Fruit fly (Drosophila melanogaster) whole organism, embryonic: Measurements from ENCODE around the gene yellow-g2.
A peak's percentile ranks its signal among the peaks of the same experiment; 100 is the strongest.

Experiments
- Antp ChIP-seq: fragments of 200-800 bp; sonication (Bioruptor generic); optimal IDR thresholded peaks from 3 replicates; lab custom pipeline; 2016; ENCODE audit warnings: missing biosample characterization, missing genetic modification characterization
- BEAF-32 ChIP-seq: fragments of 200-800 bp; sonication (Bioruptor generic); optimal IDR thresholded peaks from 3 replicates; lab custom pipeline; 2017; ENCODE audit warnings: missing biosample characterization, missing genetic modification characterization, mild to moderate bottlenecking, moderate library complexity, missing genetic modification reagents
- CG12236 ChIP-seq: fragments of 200-800 bp; sonication (Bioruptor generic); optimal IDR thresholded peaks from 2 replicates; lab custom pipeline; 2016; ENCODE audit warnings: missing biosample characterization, missing genetic modification characterization
- CG1233 ChIP-seq: fragments of 200-800 bp; sonication (Bioruptor generic); optimal IDR thresholded peaks from 4 replicates; lab custom pipeline; 2018; ENCODE audit warnings: missing biosample characterization, mild to moderate bottlenecking, missing genetic modification characterization
- CG14667 ChIP-seq: fragments of 200-800 bp; sonication (Bioruptor generic); IDR thresholded peaks from 2 replicates; pipeline ENCODE4 v1.3.6; 2022; ENCODE audit warnings: missing biosample characterization, missing genetic modification characterization
- CG14710 ChIP-seq: fragments of 200-800 bp; sonication (Bioruptor generic); optimal IDR thresholded peaks from 3 replicates; lab custom pipeline; 2019; ENCODE audit warnings: missing biosample characterization, mild to moderate bottlenecking, missing genetic modification characterization, moderate library complexity
- CG15479 ChIP-seq: fragments of 200-800 bp; sonication (Bioruptor generic); optimal IDR thresholded peaks from 3 replicates; lab custom pipeline; 2019; ENCODE audit warnings: missing biosample characterization, mild to moderate bottlenecking, missing genetic modification characterization, moderate library complexity
- CG1603 ChIP-seq: fragments of 200-800 bp; sonication (Bioruptor generic); optimal IDR thresholded peaks from 2 replicates; lab custom pipeline; 2019; ENCODE audit warnings: missing biosample characterization, mild to moderate bottlenecking, missing genetic modification characterization, moderate library complexity
- CG17186 ChIP-seq: fragments of 200-800 bp; sonication (Bioruptor generic); optimal IDR thresholded peaks from 3 replicates; lab custom pipeline; 2017; ENCODE audit warnings: missing biosample characterization, missing genetic modification reagents, missing genetic modification characterization
- CG17359 ChIP-seq: fragments of 200-800 bp; sonication (Bioruptor generic); optimal IDR thresholded peaks from 3 replicates; lab custom pipeline; 2018; ENCODE audit warnings: missing biosample characterization, mild to moderate bottlenecking, missing genetic modification characterization, moderate library complexity
- CG31388 ChIP-seq: fragments of 200-800 bp; sonication (Bioruptor generic); optimal IDR thresholded peaks from 2 replicates; lab custom pipeline; 2016; ENCODE audit warnings: missing biosample characterization, missing genetic modification characterization
- CG34422 ChIP-seq: fragments of 200-800 bp; sonication (Bioruptor generic); IDR thresholded peaks from 3 replicates; pipeline ENCODE4 v1.3.6; 2022; ENCODE audit warnings: missing biosample characterization, missing genetic modification characterization
- CG6175 ChIP-seq: fragments of 200-800 bp; sonication (Bioruptor generic); IDR thresholded peaks from 3 replicates; pipeline ENCODE4 v1.3.6; 2022; ENCODE audit warnings: missing biosample characterization, missing genetic modification characterization
- CG6254 ChIP-seq: fragments of 200-800 bp; sonication (Bioruptor generic); optimal IDR thresholded peaks from 3 replicates; lab custom pipeline; 2017; ENCODE audit warnings: mild to moderate bottlenecking, missing biosample characterization, missing genetic modification reagents, missing genetic modification characterization
- CG7786 ChIP-seq: fragments of 200-800 bp; sonication (Bioruptor generic); optimal IDR thresholded peaks from 2 replicates; lab custom pipeline; 2016; ENCODE audit warnings: missing biosample characterization, missing genetic modification characterization
- CHES-1-like ChIP-seq: fragments of 200-800 bp; sonication (Bioruptor generic); optimal IDR thresholded peaks from 2 replicates; lab custom pipeline; 2016; ENCODE audit warnings: missing biosample characterization, missing genetic modification characterization
- E2f2 ChIP-seq: fragments of 200-800 bp; sonication (Bioruptor generic); IDR thresholded peaks from 2 replicates; pipeline ENCODE4 v1.3.6; 2022; ENCODE audit warnings: missing biosample characterization, missing genetic modification characterization
- HLH4C ChIP-seq: fragments of 200-800 bp; sonication (Bioruptor generic); IDR thresholded peaks from 3 replicates; pipeline ENCODE4 v1.3.6; 2022; ENCODE audit warnings: missing biosample characterization, missing genetic modification characterization; ENCODE audit not compliant: partially characterized antibody
- Hr3 ChIP-seq: fragments of 200-800 bp; sonication (Bioruptor generic); optimal IDR thresholded peaks from 3 replicates; lab custom pipeline; 2016; ENCODE audit warnings: missing biosample characterization, missing genetic modification characterization
- Lpt ChIP-seq: fragments of >200 bp; optimal IDR thresholded peaks from 2 replicates; lab custom pipeline; 2018; ENCODE audit warnings: missing biosample characterization, missing genetic modification characterization
- Nf-YA ChIP-seq: fragments of 200-800 bp; sonication (Bioruptor generic); IDR thresholded peaks from 2 replicates; pipeline ENCODE4 v1.3.6; 2022; ENCODE audit warnings: missing biosample characterization, missing genetic modification characterization
- Sin3A ChIP-seq: fragments of >200 bp; optimal IDR thresholded peaks from 2 replicates; lab custom pipeline; 2018
- ab ChIP-seq: fragments of 200-800 bp; sonication (Bioruptor generic); optimal IDR thresholded peaks from 2 replicates; lab custom pipeline; 2016; ENCODE audit warnings: missing biosample characterization, missing genetic modification characterization
- chn ChIP-seq: fragments of 200-800 bp; sonication (Bioruptor generic); optimal IDR thresholded peaks from 2 replicates; lab custom pipeline; 2016; ENCODE audit warnings: missing biosample characterization, missing genetic modification characterization
- crc ChIP-seq: fragments of 200-800 bp; sonication (Bioruptor generic); optimal IDR thresholded peaks from 2 replicates; lab custom pipeline; 2016; ENCODE audit warnings: missing biosample characterization, missing genetic modification characterization
- crol ChIP-seq: fragments of 200-800 bp; sonication (Bioruptor generic); IDR thresholded peaks from 2 replicates; pipeline ENCODE4 v1.3.6; 2022; ENCODE audit warnings: missing biosample characterization, missing genetic modification characterization
- crp ChIP-seq, 2 experiments: fragments of 200-800 bp; sonication (Bioruptor generic); optimal IDR thresholded peaks; 2 replicates in 1 of 2; 3 replicates in 1 of 2; lab custom pipeline; 2017; ENCODE audit warnings: missing biosample characterization in 2 of 2, missing genetic modification characterization in 2 of 2, mild to moderate bottlenecking in 1 of 2, moderate library complexity in 1 of 2
- fd96Cb ChIP-seq: fragments of 200-800 bp; sonication (Bioruptor generic); optimal IDR thresholded peaks from 2 replicates; lab custom pipeline; 2018; ENCODE audit warnings: missing biosample characterization, mild to moderate bottlenecking, missing genetic modification characterization, moderate library complexity
- gsb-n ChIP-seq: fragments of 200-800 bp; sonication (Bioruptor generic); optimal IDR thresholded peaks from 3 replicates; lab custom pipeline; 2018; ENCODE audit warnings: missing biosample characterization, mild to moderate bottlenecking, missing genetic modification characterization
- hth ChIP-seq: fragments of >200 bp; optimal IDR thresholded peaks from 2 replicates; lab custom pipeline; 2017; ENCODE audit warnings: inconsistent platforms
- inv ChIP-seq: fragments of 200-800 bp; sonication (Bioruptor generic); IDR thresholded peaks from 2 replicates; pipeline ENCODE4 v1.3.6; 2022; ENCODE audit warnings: missing biosample characterization, missing genetic modification characterization; ENCODE audit not compliant: partially characterized antibody
- knrl ChIP-seq: fragments of 200-800 bp; sonication (Bioruptor generic); IDR thresholded peaks from 3 replicates; pipeline ENCODE4 v1.3.6; 2022; ENCODE audit warnings: missing biosample characterization, missing genetic modification characterization; ENCODE audit not compliant: partially characterized antibody
- luna ChIP-seq: fragments of 200-800 bp; sonication (Bioruptor generic); optimal IDR thresholded peaks from 2 replicates; lab custom pipeline; 2016; ENCODE audit warnings: missing biosample characterization, missing genetic modification characterization
- nau ChIP-seq: fragments of 200-800 bp; sonication (Bioruptor generic); optimal IDR thresholded peaks from 3 replicates; lab custom pipeline; 2017; ENCODE audit warnings: missing biosample characterization, mild to moderate bottlenecking, missing genetic modification characterization, missing genetic modification reagents
- odd ChIP-seq: fragments of 200-800 bp; sonication (Bioruptor generic); optimal IDR thresholded peaks from 2 replicates; lab custom pipeline; 2017; ENCODE audit warnings: missing biosample characterization, mild to moderate bottlenecking, missing genetic modification characterization
- pan ChIP-seq, 4 experiments: fragments of >200 bp in 3 of 4; fragments of 200-800 bp in 1 of 4; sonication (Bioruptor generic) in 1 of 4; optimal IDR thresholded peaks in 3 of 4; IDR thresholded peaks in 1 of 4; 2 replicates each; pipeline versions ENCODE4 v1.3.6 to Lab custom; 2017 to 2022; ENCODE audit warnings: missing biosample characterization in 2 of 4, missing genetic modification characterization in 2 of 4, mixed read lengths in 1 of 4
- prd ChIP-seq, 3 experiments: fragments of >200 bp in 2 of 3; fragments of 200-800 bp in 1 of 3; sonication (Bioruptor generic) in 1 of 3; optimal IDR thresholded peaks in 2 of 3; IDR thresholded peaks in 1 of 3; 2 replicates in 2 of 3; 3 replicates in 1 of 3; pipeline versions ENCODE4 v1.3.6 to Lab custom; 2017 to 2022; ENCODE audit warnings: missing biosample characterization in 1 of 3, missing genetic modification characterization in 1 of 3
- ranshi ChIP-seq: fragments of 200-800 bp; sonication (Bioruptor generic); IDR thresholded peaks from 2 replicates; pipeline ENCODE4 v1.3.6; 2022; ENCODE audit warnings: missing biosample characterization, missing genetic modification characterization
- so ChIP-seq: fragments of 200-800 bp; sonication (Bioruptor generic); IDR thresholded peaks from 3 replicates; pipeline ENCODE4 v1.3.6; 2022; ENCODE audit warnings: missing biosample characterization, missing genetic modification characterization
- sqz ChIP-seq: fragments of 200-800 bp; sonication (Bioruptor generic); optimal IDR thresholded peaks from 3 replicates; lab custom pipeline; 2018; ENCODE audit warnings: missing biosample characterization, mild to moderate bottlenecking, missing genetic modification characterization
- ssp ChIP-seq: fragments of 200-800 bp; sonication (Bioruptor generic); IDR thresholded peaks from 2 replicates; pipeline ENCODE4 v1.3.6; 2022; ENCODE audit warnings: missing biosample characterization, missing genetic modification characterization
- tap ChIP-seq: fragments of 200-800 bp; optimal IDR thresholded peaks from 3 replicates; lab custom pipeline; 2019; ENCODE audit warnings: missing biosample characterization, mild to moderate bottlenecking, missing genetic modification characterization, moderate library complexity
- tin ChIP-seq: fragments of 200-800 bp; sonication (Bioruptor generic); optimal IDR thresholded peaks from 3 replicates; lab custom pipeline; 2016; ENCODE audit warnings: missing biosample characterization, missing genetic modification characterization
- tna ChIP-seq: fragments of 200-800 bp; sonication (Bioruptor generic); IDR thresholded peaks from 2 replicates; pipeline ENCODE4 v1.3.6; 2022; ENCODE audit warnings: missing biosample characterization, missing genetic modification characterization; ENCODE audit not compliant: partially characterized antibody
- trem ChIP-seq: fragments of 200-800 bp; optimal IDR thresholded peaks from 3 replicates; lab custom pipeline; 2019; ENCODE audit warnings: missing biosample characterization, mild to moderate bottlenecking, missing genetic modification characterization, moderate library complexity
- vfl ChIP-seq: fragments of 200-800 bp; sonication (Bioruptor generic); optimal IDR thresholded peaks from 2 replicates; lab custom pipeline; 2016; ENCODE audit warnings: missing biosample characterization, missing genetic modification characterization
- zen ChIP-seq: fragments of 200-800 bp; sonication (Bioruptor generic); optimal IDR thresholded peaks from 3 replicates; lab custom pipeline; 2018; ENCODE audit warnings: missing biosample characterization, mild to moderate bottlenecking, missing genetic modification characterization, moderate library complexity
- zen2 ChIP-seq: fragments of 200-800 bp; sonication (Bioruptor generic); IDR thresholded peaks from 3 replicates; pipeline ENCODE4 v1.3.6; 2022; ENCODE audit warnings: missing biosample characterization, missing genetic modification characterization; ENCODE audit not compliant: partially characterized antibody

The yellow-g2 gene

DNA sequence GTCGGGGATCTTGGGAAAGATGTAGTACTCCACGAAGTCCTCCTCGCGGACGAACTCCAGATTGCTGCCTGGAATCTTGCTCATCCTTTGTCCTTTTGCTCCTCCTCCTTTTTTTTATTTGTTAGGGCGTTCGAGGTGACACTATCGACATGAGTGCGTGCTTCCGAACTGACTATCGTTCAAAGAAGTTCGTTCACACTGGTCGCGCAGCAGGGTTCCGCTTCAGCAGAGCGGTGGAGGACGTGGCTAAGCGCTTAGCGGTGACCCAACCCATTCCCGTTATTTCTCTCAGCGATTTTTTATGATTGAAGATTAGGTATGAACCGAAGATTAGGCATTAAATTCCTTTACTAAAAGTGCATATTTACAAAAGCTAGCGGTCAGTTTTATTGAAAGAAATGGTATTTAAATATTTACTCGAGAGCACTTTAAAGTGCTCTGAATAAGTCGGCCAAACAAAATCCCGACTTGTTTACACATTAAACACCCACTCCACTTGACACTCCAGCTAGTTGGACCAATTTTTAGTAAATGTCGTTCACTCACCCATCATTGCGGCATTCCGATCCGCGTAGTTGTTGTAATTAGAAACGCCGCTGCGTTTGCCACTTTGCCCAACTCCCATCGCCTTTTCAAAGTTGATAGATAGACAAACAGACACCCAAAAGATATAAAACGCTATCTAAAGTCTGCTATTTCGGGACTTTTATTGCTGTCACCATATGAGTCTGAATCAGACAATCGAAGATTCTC is 10.5 kb upstream of the yellow-g2 start, which contains the start of the genes ecd and CG13806 (continued):
- no peak for TF ChIP-seq CG12236 (GFP tag; lab: Kevin White, UChicago)
- no peak for TF ChIP-seq gsb-n
- TF ChIP-seq sqz (GFP tag; lab: Kevin White, UChicago), result no peak
- TF ChIP-seq odd (GFP tag; lab: Kevin White, UChicago), result no peak
- no peak for TF ChIP-seq CG31388 (GFP tag; lab: Kevin White, UChicago)
- TF ChIP-seq ssp (GFP tag; lab: Robert Waterston, UW), result peak; percentile 89
- peak; percentile 90 for TF ChIP-seq tna
- TF ChIP-seq inv (GFP tag; lab: Robert Waterston, UW), result peak; percentile 96
- TF ChIP-seq hth, result no peak
- TF ChIP-seq crol (GFP tag; lab: Robert Waterston, UW), result no peak
- TF ChIP-seq CG6175, result 0 out of 3 replicates have a peak, but pooled peaks have one; percentile 39
- TF ChIP-seq Antp (GFP tag; lab: Kevin White, UChicago), result peak; percentile 40
- no peak for TF ChIP-seq nau
- TF ChIP-seq BEAF-32, result peak; percentile 96
- TF ChIP-seq zen2 (GFP tag; lab: Robert Waterston, UW), result peak; percentile 87
- no peak for TF ChIP-seq prd (optimal IDR thresholded peaks at IDR 0.05; lab: Kevin White, UChicago)
- TF ChIP-seq prd (GFP tag; IDR thresholded peaks at IDR 0.05; lab: Robert Waterston, UW), result peak; percentile 39; the same call in 1 of the 3 replicates
- TF ChIP-seq CG34422 (GFP tag; lab: Robert Waterston, UW), result peak; percentile 45; the same call in 2 of the 3 replicates
- TF ChIP-seq tin (GFP tag; lab: Kevin White, UChicago), result peak; percentile 22
- peak; percentile 51 for TF ChIP-seq trem (tag; lab: Kevin White, UChicago)
- peak; percentile 46 for TF ChIP-seq CG7786 (GFP tag; lab: Kevin White, UChicago)
- peak; percentile 86 for TF ChIP-seq CG1603 (tag; lab: Kevin White, UChicago)
- TF ChIP-seq crc, result no peak
- TF ChIP-seq vfl (GFP tag; lab: Kevin White, UChicago), result peak; percentile 39
- TF ChIP-seq E2f2 (GFP tag; lab: Robert Waterston, UW), result peak; percentile 49
- peak; percentile 40 for TF ChIP-seq zen (tag; lab: Kevin White, UChicago)
- TF ChIP-seq Sin3A, result peak; percentile 62
- no peak for TF ChIP-seq Lpt
- TF ChIP-seq CG15479 (GFP tag; lab: Kevin White, UChicago), result no peak
- no peak for TF ChIP-seq fd96Cb
- peak; percentile 80 for TF ChIP-seq CG17186 (GFP tag; lab: Kevin White, UChicago)
- TF ChIP-seq pan (optimal IDR thresholded peaks at IDR 0.05; lab: Kevin White, UChicago), result no peak
- peak in 1 of 2 experiments; percentile 62 for TF ChIP-seq pan (GFP tag; optimal IDR thresholded peaks at IDR 0.05 in 1 of 2, IDR thresholded peaks at IDR 0.05 in 1 of 2)
- TF ChIP-seq CG14667 (GFP tag; lab: Robert Waterston, UW), result 0 out of 2 replicates have a peak, but pooled peaks have one; percentile 25
- TF ChIP-seq CHES-1-like (GFP tag; lab: Kevin White, UChicago), result peak; percentile 66
- TF ChIP-seq CG14710, result peak; percentile 73
- peak; percentile 85 for TF ChIP-seq HLH4C (GFP tag; lab: Robert Waterston, UW)
- peak; percentile 35; the same call in 1 of the 2 replicates for TF ChIP-seq ranshi (GFP tag; lab: Robert Waterston, UW)
- TF ChIP-seq crp (GFP tag; optimal IDR thresholded peaks at IDR 0.05; lab: Kevin White, UChicago), result peak in 1 of 2 experiments; percentile 23
- peak; percentile 11; the same call in 1 of the 3 replicates for TF ChIP-seq so (GFP tag; lab: Robert Waterston, UW)
- no peak for TF ChIP-seq CG17359 (tag; lab: Kevin White, UChicago)
- peak; percentile 37 for TF ChIP-seq luna (GFP tag; lab: Kevin White, UChicago)
- TF ChIP-seq CG1233 (GFP tag; lab: Kevin White, UChicago), result peak; percentile 10
- no peak for TF ChIP-seq tap (tag; lab: Kevin White, UChicago)
- TF ChIP-seq Nf-YA (GFP tag; lab: Robert Waterston, UW), result no peak
- no peak for TF ChIP-seq ab (GFP tag; lab: Kevin White, UChicago)
- TF ChIP-seq Hr3 (GFP tag; lab: Kevin White, UChicago), result no peak
- peak; percentile 55 for TF ChIP-seq chn (GFP tag; lab: Kevin White, UChicago)
- TF ChIP-seq knrl (GFP tag; lab: Robert Waterston, UW), result peak; percentile 97
- TF ChIP-seq CG6254, result no peak
